Worm (Caenorhabditis elegans) whole organism, early embryonic: ENCODE data around the gene rnp-9.

Source experiments
- B0310.2 ChIP-seq: sonication (generic microtip); optimal IDR thresholded peaks from 2 replicates; lab custom pipeline; 2016; ENCODE audit warnings: mild to moderate bottlenecking, missing genetic modification characterization, missing compliant biosample characterization
- F13C5.2 ChIP-seq: sonication (generic microtip); optimal IDR thresholded peaks from 2 replicates; lab custom pipeline; 2017; ENCODE audit warnings: mild to moderate bottlenecking, missing genetic modification characterization, inconsistent platforms, missing compliant biosample characterization
- aly-1 ChIP-seq: sonication (generic microtip); optimal IDR thresholded peaks from 2 replicates; lab custom pipeline; 2016; ENCODE audit warnings: missing genetic modification characterization, missing compliant biosample characterization
- ama-1 ChIP-seq: fragments of 150-350 bp; optimal IDR thresholded peaks from 2 replicates; lab custom pipeline; 2014
- ceh-13 ChIP-seq: fragments of 200-800 bp; sonication (Bioruptor generic); optimal IDR thresholded peaks from 2 replicates; lab custom pipeline; 2018; ENCODE audit warnings: mild to moderate bottlenecking, missing genetic modification characterization, missing compliant biosample characterization
- ceh-36 ChIP-seq: sonication (generic microtip); optimal IDR thresholded peaks from 2 replicates; lab custom pipeline; 2016; ENCODE audit warnings: missing genetic modification characterization, inconsistent platforms, missing compliant biosample characterization
- ets-7 ChIP-seq: sonication (generic microtip); optimal IDR thresholded peaks from 2 replicates; lab custom pipeline; 2016; ENCODE audit warnings: missing genotype, missing genetic modification characterization, missing compliant biosample characterization
- flt-1 ChIP-seq: fragments of 200-800 bp; sonication (Bioruptor generic); IDR thresholded peaks from 2 replicates; pipeline ENCODE4 v1.3.6; 2022; ENCODE audit warnings: missing genetic modification characterization, missing compliant biosample characterization
- hmbx-1 ChIP-seq: sonication (generic microtip); optimal IDR thresholded peaks from 2 replicates; lab custom pipeline; 2016; ENCODE audit warnings: mild to moderate bottlenecking, missing genetic modification characterization, missing compliant biosample characterization
- hmg-4 ChIP-seq: fragments of 200-800 bp; sonication (Bioruptor generic); optimal IDR thresholded peaks from 2 replicates; lab custom pipeline; 2018; ENCODE audit warnings: mild to moderate bottlenecking, missing genetic modification characterization, missing compliant biosample characterization
- hnd-1 ChIP-seq: sonication (generic microtip); optimal IDR thresholded peaks from 2 replicates; lab custom pipeline; 2016; ENCODE audit warnings: missing genetic modification characterization, missing compliant biosample characterization
- pes-1 ChIP-seq: fragments of 200-800 bp; sonication (Bioruptor generic); IDR thresholded peaks from 2 replicates; pipeline ENCODE4 v1.3.6; 2022; ENCODE audit warnings: missing genetic modification reagents, missing genetic modification characterization, missing compliant biosample characterization
- scrt-1 ChIP-seq: fragments of 200-800 bp; sonication (Bioruptor generic); IDR thresholded peaks from 2 replicates; pipeline ENCODE4 v1.3.6; 2022; ENCODE audit warnings: missing genetic modification characterization, missing compliant biosample characterization
- sea-1 ChIP-seq: fragments of 200-800 bp; sonication (Bioruptor generic); conservative IDR thresholded peaks from 2 replicates; pipeline ENCODE4 v1.3.6; 2022; ENCODE audit warnings: missing genetic modification characterization, missing compliant biosample characterization
- tbx-11 ChIP-seq: fragments of 200-800 bp; sonication (Bioruptor generic); IDR thresholded peaks from 2 replicates; pipeline ENCODE4 v1.3.6; 2022; ENCODE audit warnings: missing genetic modification characterization, missing compliant biosample characterization
- tbx-37 ChIP-seq: fragments of 200-800 bp; sonication (Bioruptor generic); conservative IDR thresholded peaks from 2 replicates; pipeline ENCODE4 v1.3.6; 2022; ENCODE audit warnings: missing genetic modification reagents, missing genetic modification characterization, missing compliant biosample characterization
- tra-4 ChIP-seq: sonication (generic microtip); optimal IDR thresholded peaks from 2 replicates; lab custom pipeline; 2017; ENCODE audit warnings: missing genetic modification characterization, missing compliant biosample characterization

Gene rnp-9

DNA sequence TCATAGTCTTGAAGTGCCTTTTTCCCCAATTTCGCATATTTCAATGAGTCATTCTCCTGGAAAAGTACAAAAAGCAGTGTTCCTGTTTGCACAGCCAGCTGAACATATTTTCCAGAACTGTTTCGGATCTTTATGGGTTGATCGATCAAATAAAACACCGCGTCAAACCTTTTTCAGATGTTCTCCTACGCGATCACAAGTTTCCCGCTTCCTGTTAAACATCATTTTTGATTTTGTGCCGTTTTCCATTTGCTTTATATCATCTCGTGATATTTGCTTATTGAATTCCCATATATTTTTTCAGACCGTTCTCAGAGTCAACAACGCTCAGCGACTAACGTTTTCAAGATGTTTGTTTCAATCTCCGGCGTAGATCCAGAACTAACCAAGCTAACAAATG, 7.6 kb downstream of the rnp-9 start, which contains the start of gene C07A4.3:
Gene C07A4.3, plus strand, starts transcription at position 301 of the 400 bp plus-strand sequence.
- TF ChIP-seq sea-1, result no peak
- TF ChIP-seq hnd-1 (tag; lab: Kevin White, UChicago), result no peak
- TF ChIP-seq tra-4 (tag; lab: Kevin White, UChicago), result no peak
- TF ChIP-seq scrt-1, result no peak
- no peak for TF ChIP-seq ama-1
- TF ChIP-seq B0310.2 (tag; lab: Kevin White, UChicago), result no peak
- no peak for TF ChIP-seq hmg-4 (GFP tag; lab: Kevin White, UChicago)
- TF ChIP-seq ets-7 (tag; lab: Kevin White, UChicago), result no peak

DNA sequence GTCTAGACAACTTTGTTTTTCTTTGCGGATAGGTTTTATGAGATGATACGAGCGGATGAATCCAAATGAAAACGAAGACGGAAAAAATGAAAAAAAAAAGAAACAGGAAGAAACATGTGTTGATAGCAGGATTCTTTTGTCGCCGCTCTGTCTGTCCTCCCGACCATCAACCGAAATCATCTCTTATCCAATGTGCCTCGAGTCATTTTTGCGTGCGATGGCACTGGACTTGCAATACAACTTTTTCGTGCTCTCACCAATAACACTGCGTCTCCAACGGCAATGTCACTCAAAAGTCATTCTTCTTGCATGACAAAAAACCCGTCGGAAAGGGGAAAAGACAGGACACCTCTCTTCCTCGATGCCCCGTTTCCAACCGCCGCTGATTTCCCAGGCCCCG, 9.2 kb downstream of the rnp-9 start, which contains the start of gene ncs-4:
Gene ncs-4, plus strand, starts transcription at position 227 of the 400 bp plus-strand sequence.
- TF ChIP-seq B0310.2 (tag; lab: Kevin White, UChicago), result no peak
- no peak for TF ChIP-seq ceh-13 (GFP tag; lab: Kevin White, UChicago)
- TF ChIP-seq tbx-37 (GFP tag; lab: Robert Waterston, UW), result no peak
- TF ChIP-seq hmbx-1 (tag; lab: Kevin White, UChicago), result no peak
- TF ChIP-seq tra-4 (tag; lab: Kevin White, UChicago), result no peak
- TF ChIP-seq scrt-1, result no peak

DNA sequence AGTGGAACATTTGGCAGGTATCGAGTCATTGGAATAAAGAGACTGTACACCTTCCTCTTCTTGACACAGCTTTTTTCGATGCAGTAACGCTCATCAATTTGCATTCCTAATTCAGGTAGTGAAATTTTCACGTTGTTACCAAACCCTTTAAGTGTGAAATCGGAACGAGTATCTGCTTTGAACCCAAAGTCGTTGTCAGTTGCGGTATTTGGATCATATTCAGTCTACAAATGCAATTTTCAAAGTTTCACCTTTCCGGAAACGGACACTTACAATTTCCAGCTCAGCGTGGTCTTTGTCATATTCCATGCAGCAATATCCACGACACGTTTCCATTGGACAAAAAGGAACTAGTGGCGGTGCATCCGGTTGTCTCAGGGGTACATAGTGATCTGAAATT, 15.5 kb downstream of the rnp-9 start:
- TF ChIP-seq ceh-13 (GFP tag; lab: Kevin White, UChicago) (no peak), ceh-36 (tag; lab: Kevin White, UChicago) (no peak), aly-1 (tag; lab: Kevin White, UChicago) (no peak), B0310.2 (tag; lab: Kevin White, UChicago) (no peak), tbx-11 (no peak), scrt-1 (no peak), tbx-37 (GFP tag; lab: Robert Waterston, UW) (no peak), tra-4 (tag; lab: Kevin White, UChicago) (no peak), hnd-1 (tag; lab: Kevin White, UChicago) (no peak), hmbx-1 (tag; lab: Kevin White, UChicago) (no peak), ets-7 (tag; lab: Kevin White, UChicago) (no peak), flt-1 (GFP tag; lab: Robert Waterston, UW) (no peak)

DNA sequence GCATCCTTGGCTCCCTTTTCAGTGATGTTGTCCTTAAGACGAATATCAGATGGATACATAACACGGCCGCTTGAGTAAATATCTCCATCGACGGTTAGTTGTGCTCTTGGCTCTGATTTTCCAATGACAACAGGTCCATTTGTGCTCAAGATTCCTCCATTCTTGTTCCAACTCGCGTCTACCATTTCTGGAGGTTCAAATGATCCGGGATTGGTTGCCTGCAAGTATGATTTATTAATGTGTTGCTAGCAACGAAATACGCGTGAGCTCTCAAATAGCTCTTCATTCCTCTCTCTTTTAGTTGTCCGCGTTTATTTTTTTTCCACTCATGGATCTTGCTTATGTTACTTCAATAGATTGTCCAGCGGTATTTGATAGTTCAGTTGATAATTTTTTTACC, 16.6 kb downstream of the rnp-9 start, which contains the start of gene arrd-28:
Gene arrd-28, plus strand, starts transcription at position 301 of the 400 bp plus-strand sequence.
- no peak for TF ChIP-seq ets-7 (tag; lab: Kevin White, UChicago)
- TF ChIP-seq aly-1 (tag; lab: Kevin White, UChicago), result no peak

DNA sequence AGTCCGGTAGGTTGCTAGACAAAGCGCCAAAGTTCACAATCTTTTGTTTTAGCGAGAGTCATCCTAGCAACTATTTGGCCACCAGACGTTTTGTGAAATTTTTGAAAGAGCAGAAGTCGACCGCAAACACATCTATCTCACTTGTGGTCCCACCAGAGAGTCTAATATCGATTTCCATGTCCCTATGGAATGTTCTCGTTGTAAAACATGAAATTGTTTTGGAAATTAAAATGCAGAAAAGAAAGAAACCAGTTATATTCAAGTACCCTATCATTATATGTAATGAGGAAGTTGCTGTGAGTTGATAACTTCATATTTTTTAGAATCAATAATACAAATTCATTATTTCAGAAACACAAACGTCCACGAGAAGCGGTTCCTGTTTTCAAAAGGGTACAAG, 17.6 kb downstream of the rnp-9 start:
- TF ChIP-seq hmbx-1 (tag; lab: Kevin White, UChicago), result no peak
- no peak for TF ChIP-seq ama-1
- TF ChIP-seq F13C5.2 (tag; lab: Kevin White, UChicago), result no peak
- TF ChIP-seq flt-1 (GFP tag; lab: Robert Waterston, UW), result no peak
- no peak for TF ChIP-seq hnd-1 (tag; lab: Kevin White, UChicago)
- TF ChIP-seq ets-7 (tag; lab: Kevin White, UChicago), result no peak
- TF ChIP-seq scrt-1, result no peak
- TF ChIP-seq B0310.2 (tag; lab: Kevin White, UChicago), result no peak
- no peak for TF ChIP-seq sea-1
- TF ChIP-seq tbx-37 (GFP tag; lab: Robert Waterston, UW), result no peak
- no peak for TF ChIP-seq tra-4 (tag; lab: Kevin White, UChicago)
- TF ChIP-seq ceh-36 (tag; lab: Kevin White, UChicago), result no peak
- no peak for TF ChIP-seq pes-1 (GFP tag; lab: Robert Waterston, UW)
- no peak for TF ChIP-seq aly-1 (tag; lab: Kevin White, UChicago)
- no peak for TF ChIP-seq ceh-13 (GFP tag; lab: Kevin White, UChicago)
- TF ChIP-seq tbx-11, result no peak

DNA sequence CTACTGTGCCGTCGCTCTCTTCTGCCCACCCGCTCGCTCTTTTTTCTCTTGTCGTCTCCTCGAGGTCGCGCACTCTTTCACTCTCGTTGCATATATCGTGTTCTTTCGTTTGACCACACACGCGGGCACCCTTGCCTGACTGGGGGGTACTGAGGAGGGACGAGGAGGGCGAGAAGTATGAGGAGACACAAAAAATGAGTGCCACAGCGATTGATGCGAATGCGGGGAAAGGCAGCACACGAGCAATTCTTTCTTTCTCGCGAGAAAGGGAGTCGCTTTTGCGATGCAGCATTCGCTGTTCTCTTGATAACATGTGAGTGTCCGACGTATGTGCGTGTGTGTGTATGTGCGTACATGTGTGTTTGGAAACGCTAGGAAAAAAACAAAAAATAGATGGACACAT, 21.4 kb downstream of the rnp-9 start:
- TF ChIP-seq ceh-13 (GFP tag; lab: Kevin White, UChicago) (no peak), pes-1 (GFP tag; lab: Robert Waterston, UW) (no peak), hmbx-1 (tag; lab: Kevin White, UChicago) (no peak), ceh-36 (tag; lab: Kevin White, UChicago) (no peak), hnd-1 (tag; lab: Kevin White, UChicago) (no peak), flt-1 (GFP tag; lab: Robert Waterston, UW) (0 out of 2 replicates have a peak, but pooled peaks have one; percentile 14), scrt-1 (no peak), ama-1 (no peak), tbx-11 (no peak), aly-1 (tag; lab: Kevin White, UChicago) (peak; percentile 75), ets-7 (tag; lab: Kevin White, UChicago) (peak; percentile 42), sea-1 (peak; percentile 55; the same call in 1 of the 2 replicates), B0310.2 (tag; lab: Kevin White, UChicago) (peak; percentile 82), hmg-4 (GFP tag; lab: Kevin White, UChicago) (peak; percentile 97), tra-4 (tag; lab: Kevin White, UChicago) (no peak), F13C5.2 (tag; lab: Kevin White, UChicago) (peak; percentile 47), tbx-37 (GFP tag; lab: Robert Waterston, UW) (no peak)

DNA sequence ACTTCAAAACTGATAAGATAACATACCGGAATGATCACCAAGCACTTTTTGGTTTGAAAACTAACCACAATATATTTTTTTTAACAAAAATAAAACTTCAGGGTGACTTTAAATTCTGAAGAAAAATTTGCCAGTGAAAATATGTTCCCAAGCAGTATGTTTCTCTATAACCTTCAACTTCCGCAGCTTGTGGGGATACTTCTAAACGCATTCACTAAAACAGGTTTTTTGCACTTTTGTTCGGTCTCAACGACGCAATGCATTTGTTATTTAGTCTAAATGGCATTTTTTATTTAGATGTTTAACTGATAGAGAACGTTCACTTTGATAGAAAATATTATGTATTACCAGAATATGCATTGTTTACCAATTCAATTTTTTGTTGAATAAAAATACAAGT, 22.1 kb downstream of the rnp-9 start:
- TF ChIP-seq hmbx-1 (tag; lab: Kevin White, UChicago), result no peak
- no peak for TF ChIP-seq F13C5.2 (tag; lab: Kevin White, UChicago)

DNA sequence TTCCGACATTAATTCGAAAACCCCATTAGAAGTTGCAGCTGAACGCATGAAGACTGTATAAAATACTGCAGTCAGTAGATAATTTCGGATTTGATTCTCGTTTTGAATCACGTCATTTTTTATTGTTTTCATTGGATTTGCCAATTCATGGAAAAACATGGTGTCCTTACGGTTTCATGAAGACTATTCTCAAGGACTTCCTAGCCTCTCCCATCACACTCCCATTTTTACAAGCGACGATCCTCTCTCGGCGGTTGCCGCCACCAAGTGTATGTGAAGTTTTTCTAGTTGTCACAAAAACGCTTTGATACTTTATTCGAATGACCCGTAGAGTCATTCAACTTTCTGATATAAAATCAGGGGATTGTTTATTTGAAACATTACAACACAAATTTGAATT, 22.7 kb downstream of the rnp-9 start:
- TF ChIP-seq F13C5.2 (tag; lab: Kevin White, UChicago), result no peak
- no peak for TF ChIP-seq hnd-1 (tag; lab: Kevin White, UChicago)
